Worm (Caenorhabditis elegans) whole organism, L4/young adult: Measurements from ENCODE around the gene pap-3.

Experiments used
- W03F9.2 ChIP-seq: fragments of 150-350 bp; optimal IDR thresholded peaks from 2 replicates; lab custom pipeline; 2014; ENCODE audit warnings: missing biosample characterization, missing genetic modification characterization
- dao-5 ChIP-seq: sonication (generic microtip); optimal IDR thresholded peaks from 2 replicates; lab custom pipeline; 2016; ENCODE audit warnings: missing genotype, missing genetic modification characterization, moderate library complexity, missing compliant biosample characterization

- TF ChIP-seq dao-5 (tag; lab: Kevin White, UChicago) (no peak), W03F9.2 (tag; lab: Kevin White, UChicago) (no peak)
These were observed 18.8 kb upstream of the pap-3 start, which contains the start of gene T27D12.6 for ce11 chrII:11835208-11835607.
